Comparison of ENCODE assay signal across 3 fruit fly cellular contexts in genomic region chr3R:13453955-13454354, dm6.
TF ChIP-seq lines count a peak whose summit lies in the region.

No protein-coding gene starts in this region.

- no peak for TF ChIP-seq CTCF in whole organism, embryonic (GFP tag; optimal IDR thresholded peaks at IDR 0.05; lab: Kevin White, UChicago)

TF ChIP-seq in whole organism, adult, 20 proteins besides CTCF, POLR2A, EP300 and RAD21:
- TF ChIP-seq kay (GFP tag; lab: Kevin White, UChicago; ENCODE audit: borderline replicate concordance) (peak; percentile 66), CG12768 (GFP tag; optimal IDR thresholded peaks at IDR 0.05; lab: Kevin White, UChicago) (no peak)

TF ChIP-seq in whole organism, embryonic, 481 proteins besides CTCF, POLR2A, EP300 and RAD21 (continues in another document):
- TF ChIP-seq seq (GFP tag; IDR thresholded peaks at IDR 0.05; lab: Robert Waterston, UW) (0 out of 2 replicates have a peak, but pooled peaks have one; percentile 25), CG34376 (GFP tag; optimal IDR thresholded peaks at IDR 0.05; lab: Kevin White, UChicago) (no peak), CG12391 (tag; optimal IDR thresholded peaks at IDR 0.05; lab: Kevin White, UChicago) (no peak), yki (optimal IDR thresholded peaks at IDR 0.05; lab: Kevin White, UChicago) (no peak), CG7928 (GFP tag; optimal IDR thresholded peaks at IDR 0.05; lab: Kevin White, UChicago) (peak; percentile 11), zen (tag; optimal IDR thresholded peaks at IDR 0.05; lab: Kevin White, UChicago) (no peak), ap (GFP tag; IDR thresholded peaks at IDR 0.05; lab: Robert Waterston, UW) (peak; percentile 43; the same call in 1 of the 2 replicates), ftz-f1 (GFP tag; optimal IDR thresholded peaks at IDR 0.05; lab: Kevin White, UChicago) (no peak), ERR (GFP tag; optimal IDR thresholded peaks at IDR 0.05; lab: Kevin White, UChicago) (no peak), ash1 (GFP tag; optimal IDR thresholded peaks at IDR 0.05; lab: Kevin White, UChicago) (no peak), Lpt (GFP tag; optimal IDR thresholded peaks at IDR 0.05; lab: Kevin White, UChicago) (no peak), pita (GFP tag; optimal IDR thresholded peaks at IDR 0.05; lab: Kevin White, UChicago) (no peak), gfzf (GFP tag; optimal IDR thresholded peaks at IDR 0.05; lab: Kevin White, UChicago) (no peak), h (optimal IDR thresholded peaks at IDR 0.05; lab: Kevin White, UChicago) (no peak), CG4730 (GFP tag; IDR thresholded peaks at IDR 0.05; lab: Robert Waterston, UW) (peak; percentile 79), CG6791 (GFP tag; IDR thresholded peaks at IDR 0.05; lab: Robert Waterston, UW; ENCODE audit: partially characterized antibody) (no peak), CG32767 (GFP tag; IDR thresholded peaks at IDR 0.05; lab: Robert Waterston, UW) (peak; percentile 45; the same call in 1 of the 2 replicates), CG10321 (GFP tag; IDR thresholded peaks at IDR 0.05; lab: Robert Waterston, UW) (no peak), Atf3 (GFP tag; optimal IDR thresholded peaks at IDR 0.05; lab: Kevin White, UChicago) (no peak), usp (GFP tag; optimal IDR thresholded peaks at IDR 0.05; lab: Kevin White, UChicago) (no peak), CG8765 (GFP tag; IDR thresholded peaks at IDR 0.05; lab: Robert Waterston, UW) (0 out of 2 replicates have a peak, but pooled peaks have one; percentile 56), E2f2 (GFP tag; IDR thresholded peaks at IDR 0.05; lab: Robert Waterston, UW) (peak; percentile 27; the same call in 1 of the 2 replicates), CG11085 (GFP tag; IDR thresholded peaks at IDR 0.05; lab: Robert Waterston, UW) (peak; percentile 56), sens-2 (GFP tag; IDR thresholded peaks at IDR 0.05; lab: Robert Waterston, UW) (no peak), bowl (GFP tag; IDR thresholded peaks at IDR 0.05; lab: Robert Waterston, UW) (no peak), CG10431 (GFP tag; optimal IDR thresholded peaks at IDR 0.05; lab: Kevin White, UChicago) (no peak), jing (GFP tag; optimal IDR thresholded peaks at IDR 0.05; lab: Kevin White, UChicago) (peak; percentile 12), CG12155 (GFP tag; optimal IDR thresholded peaks at IDR 0.05; lab: Kevin White, UChicago) (peak; percentile 57), CG30431 (GFP tag; optimal IDR thresholded peaks at IDR 0.05; lab: Kevin White, UChicago) (no peak), Elba2 (GFP tag; optimal IDR thresholded peaks at IDR 0.05; lab: Kevin White, UChicago) (no peak), CG31224 (GFP tag; IDR thresholded peaks at IDR 0.05; lab: Robert Waterston, UW) (peak; percentile 74), CG6175 (GFP tag; IDR thresholded peaks at IDR 0.05; lab: Robert Waterston, UW) (peak; percentile 49; the same call in 1 of the 3 replicates), CG4617 (GFP tag; optimal IDR thresholded peaks at IDR 0.05; lab: Kevin White, UChicago; ENCODE audit: borderline replicate concordance) (no peak), CG1529 (GFP tag; optimal IDR thresholded peaks at IDR 0.05; lab: Kevin White, UChicago) (no peak), fd102C (GFP tag; optimal IDR thresholded peaks at IDR 0.05; lab: Kevin White, UChicago) (no peak), jumu (GFP tag; optimal IDR thresholded peaks at IDR 0.05; lab: Kevin White, UChicago) (peak; percentile 40), NFAT (GFP tag; IDR thresholded peaks at IDR 0.05; lab: Robert Waterston, UW) (peak; percentile 71), CG12299 (tag; optimal IDR thresholded peaks at IDR 0.05; lab: Kevin White, UChicago) (peak; percentile 40), CG32532 (GFP tag; IDR thresholded peaks at IDR 0.05; lab: Robert Waterston, UW) (peak; percentile 92), CG6689 (GFP tag; IDR thresholded peaks at IDR 0.05; lab: Robert Waterston, UW) (peak; percentile 74; the same call in 1 of the 2 replicates), CG12236 (GFP tag; optimal IDR thresholded peaks at IDR 0.05; lab: Kevin White, UChicago) (peak; percentile 26), stc (GFP tag; IDR thresholded peaks at IDR 0.05; lab: Robert Waterston, UW) (peak; percentile 73), CG1024 (GFP tag; IDR thresholded peaks at IDR 0.05; lab: Robert Waterston, UW) (peak; percentile 49), CG11456 (GFP tag; IDR thresholded peaks at IDR 0.05; lab: Robert Waterston, UW) (peak; percentile 69; the same call in 1 of the 3 replicates)

TF ChIP-seq in whole organism, wandering third instar larva, 38 proteins besides CTCF, POLR2A, EP300 and RAD21:
- TF ChIP-seq N (GFP tag; optimal IDR thresholded peaks at IDR 0.05; lab: Kevin White, UChicago) (no peak), sv (GFP tag; optimal IDR thresholded peaks at IDR 0.05; lab: Kevin White, UChicago) (peak; percentile 63), sage (GFP tag; optimal IDR thresholded peaks at IDR 0.05; lab: Kevin White, UChicago) (no peak), dsf (GFP tag; optimal IDR thresholded peaks at IDR 0.05; lab: Kevin White, UChicago; ENCODE audit: borderline replicate concordance) (no peak), h (GFP tag; optimal IDR thresholded peaks at IDR 0.05; lab: Kevin White, UChicago) (no peak), CG32264 (GFP tag; optimal IDR thresholded peaks at IDR 0.05; lab: Kevin White, UChicago) (no peak), Hnf4 (GFP tag; optimal IDR thresholded peaks at IDR 0.05; lab: Kevin White, UChicago) (no peak)
